Fruit fly (Drosophila melanogaster): Measurements from ENCODE around the gene Mur29B.

The Mur29B gene

dm6 chr2L:8376717-8377116 lies 24.7 kb downstream of the Mur29B start, which contains the start of the genes CG13390 and CG17294 (continued):
- TF ChIP-seq CG43689 (GFP tag; IDR thresholded peaks at IDR 0.05) (peak; percentile 99), CG14050 (GFP tag; IDR thresholded peaks at IDR 0.05) (peak; percentile 99), p53 (GFP tag; optimal IDR thresholded peaks at IDR 0.05) (peak; percentile 23), h (optimal IDR thresholded peaks at IDR 0.05) (no peak), Mrtf (GFP tag; IDR thresholded peaks at IDR 0.05) (peak; percentile 99), CG1603 (tag; optimal IDR thresholded peaks at IDR 0.05) (peak; percentile 96), Chrac-16 (GFP tag; optimal IDR thresholded peaks at IDR 0.05) (peak; percentile 99), CG12744 (GFP tag; optimal IDR thresholded peaks at IDR 0.05) (peak; percentile 96), crc (GFP tag; optimal IDR thresholded peaks at IDR 0.05) (peak; percentile 90), zen2 (GFP tag; IDR thresholded peaks at IDR 0.05; ENCODE audit: partially characterized antibody) (peak; percentile 72; the same call in 2 of the 3 replicates), pzg (GFP tag; optimal IDR thresholded peaks at IDR 0.05) (peak; percentile 63), CG11695 (GFP tag; IDR thresholded peaks at IDR 0.05) (peak; percentile 100), CG4617 (GFP tag; optimal IDR thresholded peaks at IDR 0.05; ENCODE audit: borderline replicate concordance) (peak; percentile 99), H15 (GFP tag; IDR thresholded peaks at IDR 0.05) (peak; percentile 100), br (optimal IDR thresholded peaks at IDR 0.05) (no peak), slp2 (GFP tag; optimal IDR thresholded peaks at IDR 0.05) (peak; percentile 88), rib (GFP tag; IDR thresholded peaks at IDR 0.05) (peak; percentile 100), ham (GFP tag; IDR thresholded peaks at IDR 0.05) (peak; percentile 99), Vsx1 (GFP tag; optimal IDR thresholded peaks at IDR 0.05) (peak; percentile 98), CG42726 (GFP tag; IDR thresholded peaks at IDR 0.05; ENCODE audit: partially characterized antibody) (peak; percentile 63), fru (optimal IDR thresholded peaks at IDR 0.05) (no peak), CG13296 (GFP tag; optimal IDR thresholded peaks at IDR 0.05) (peak; percentile 100), mam (GFP tag; optimal IDR thresholded peaks at IDR 0.05) (peak; percentile 97), CG17568 (GFP tag; optimal IDR thresholded peaks at IDR 0.05) (peak; percentile 99), Gug (GFP tag; IDR thresholded peaks at IDR 0.05) (peak; percentile 99), aop (GFP tag; IDR thresholded peaks at IDR 0.05) (peak; percentile 97), yki (optimal IDR thresholded peaks at IDR 0.05) (no peak), corto (GFP tag; optimal IDR thresholded peaks at IDR 0.05) (peak; percentile 99), CG18476 (GFP tag; optimal IDR thresholded peaks at IDR 0.05) (peak; percentile 97), sug (tag; optimal IDR thresholded peaks at IDR 0.05) (peak; percentile 99), Mes4 (GFP tag; optimal IDR thresholded peaks at IDR 0.05) (peak; percentile 84), CG14860 (GFP tag; IDR thresholded peaks at IDR 0.05; ENCODE audit: partially characterized antibody) (0 out of 3 replicates have a peak, but pooled peaks have one; percentile 44), vnd (GFP tag; IDR thresholded peaks at IDR 0.05; ENCODE audit: partially characterized antibody) (peak; percentile 63), CG14667 (GFP tag; IDR thresholded peaks at IDR 0.05) (peak; percentile 99), NfI (GFP tag; optimal IDR thresholded peaks at IDR 0.05) (peak; percentile 100), CG15011 (GFP tag; optimal IDR thresholded peaks at IDR 0.05) (peak; percentile 99), CG12769 (tag; optimal IDR thresholded peaks at IDR 0.05) (peak; percentile 99), zfh2 (GFP tag; optimal IDR thresholded peaks at IDR 0.05) (peak; percentile 95), CG9727 (GFP tag; optimal IDR thresholded peaks at IDR 0.05) (peak; percentile 99), CG11093 (GFP tag; IDR thresholded peaks at IDR 0.05) (peak; percentile 99), Dref (GFP tag; IDR thresholded peaks at IDR 0.05) (peak; percentile 65), Dip3 (GFP tag; optimal IDR thresholded peaks at IDR 0.05) (peak; percentile 95), jigr1 (GFP tag; IDR thresholded peaks at IDR 0.05) (peak; percentile 99), CG8359 (GFP tag; optimal IDR thresholded peaks at IDR 0.05; ENCODE audit: borderline replicate concordance) (peak; percentile 95), abd-A (tag; optimal IDR thresholded peaks at IDR 0.05) (peak; percentile 98), cwo (GFP tag; optimal IDR thresholded peaks at IDR 0.05) (peak; percentile 99), ara (GFP tag; IDR thresholded peaks at IDR 0.05) (peak; percentile 99), HmgZ (tag; optimal IDR thresholded peaks at IDR 0.05) (peak; percentile 100), CG2678 (tag; optimal IDR thresholded peaks at IDR 0.05) (peak; percentile 100), CG2202 (tag; optimal IDR thresholded peaks at IDR 0.05) (peak; percentile 99), Jarid2 (GFP tag; optimal IDR thresholded peaks at IDR 0.05) (peak; percentile 95), CG15479 (GFP tag; optimal IDR thresholded peaks at IDR 0.05) (peak; percentile 84)
